Worm (Caenorhabditis elegans): Measurements from ENCODE around the gene tps-1.

tps-1 gene

DNA sequence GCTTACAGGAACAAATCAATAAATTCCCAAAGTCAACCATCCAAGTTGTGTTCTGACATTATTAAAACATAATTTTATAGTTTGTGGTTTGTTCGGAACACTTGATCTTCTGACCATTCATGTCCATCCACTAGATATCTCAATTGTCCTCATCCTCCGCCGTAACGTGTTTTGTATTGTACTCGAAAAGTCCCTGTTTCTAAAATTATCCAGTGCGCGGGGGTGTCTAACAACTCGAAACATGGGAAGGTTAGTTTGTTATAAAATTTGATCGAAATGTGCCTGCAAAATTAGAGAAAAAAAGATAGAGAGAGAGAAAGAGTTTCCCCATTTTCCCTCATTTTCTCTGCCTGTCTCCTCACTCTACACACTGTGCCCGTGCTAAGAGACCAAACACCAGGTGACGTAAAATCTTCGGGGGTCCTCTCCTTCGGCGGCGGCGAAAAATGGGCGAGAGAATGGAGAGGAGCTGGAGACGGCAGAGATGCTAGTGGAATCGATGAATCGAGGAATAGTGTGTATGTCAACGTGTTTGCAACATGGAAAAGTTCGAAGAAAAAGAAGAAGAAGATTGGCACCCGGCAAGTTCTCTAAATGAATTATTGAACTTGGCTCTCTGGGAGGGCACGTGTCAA lies 31.3 kb upstream of the tps-1 start (continued):
- TF ChIP-seq Y22D7AL.16 (tag; optimal IDR thresholded peaks at IDR 0.05) (no peak), ceh-2 (tag; optimal IDR thresholded peaks at IDR 0.05) (no peak), ceh-34 (tag; optimal IDR thresholded peaks at IDR 0.05) (peak; percentile 57), tbx-7 (tag; optimal IDR thresholded peaks at IDR 0.05) (no peak), pros-1 (tag; optimal IDR thresholded peaks at IDR 0.05) (peak; percentile 27), odd-2 (tag; optimal IDR thresholded peaks at IDR 0.05) (no peak), pag-3 (tag; optimal IDR thresholded peaks at IDR 0.05; ENCODE audit: borderline replicate concordance) (peak; percentile 12), ref-2 (tag; optimal IDR thresholded peaks at IDR 0.05) (peak; percentile 62), ets-4 (tag; optimal IDR thresholded peaks at IDR 0.05) (peak; percentile 41), ceh-31 (tag; optimal IDR thresholded peaks at IDR 0.05) (peak; percentile 83), nfya-1 (tag; optimal IDR thresholded peaks at IDR 0.05) (peak; percentile 79), npax-4 (tag; optimal IDR thresholded peaks at IDR 0.05) (no peak), C08G9.2 (tag; optimal IDR thresholded peaks at IDR 0.05) (peak; percentile 15), lim-6 (tag; optimal IDR thresholded peaks at IDR 0.05) (no peak), ztf-16 (tag; optimal IDR thresholded peaks at IDR 0.05) (no peak), pat-9 (tag; optimal IDR thresholded peaks at IDR 0.05) (no peak), ceh-24 (tag; optimal IDR thresholded peaks at IDR 0.05) (no peak), pha-2 (tag; optimal IDR thresholded peaks at IDR 0.05) (peak; percentile 20), ceh-48 (tag; optimal IDR thresholded peaks at IDR 0.05) (peak; percentile 33), pax-1 (tag; optimal IDR thresholded peaks at IDR 0.05) (no peak), rnt-1 (tag; optimal IDR thresholded peaks at IDR 0.05) (peak; percentile 88), che-1 (tag; optimal IDR thresholded peaks at IDR 0.05) (no peak), elt-4 (tag; optimal IDR thresholded peaks at IDR 0.05) (no peak), gmeb-2 (tag; optimal IDR thresholded peaks at IDR 0.05) (no peak), C38D4.7 (GFP tag; optimal IDR thresholded peaks at IDR 0.05) (no peak), fax-1 (tag; optimal IDR thresholded peaks at IDR 0.05) (no peak)

DNA sequence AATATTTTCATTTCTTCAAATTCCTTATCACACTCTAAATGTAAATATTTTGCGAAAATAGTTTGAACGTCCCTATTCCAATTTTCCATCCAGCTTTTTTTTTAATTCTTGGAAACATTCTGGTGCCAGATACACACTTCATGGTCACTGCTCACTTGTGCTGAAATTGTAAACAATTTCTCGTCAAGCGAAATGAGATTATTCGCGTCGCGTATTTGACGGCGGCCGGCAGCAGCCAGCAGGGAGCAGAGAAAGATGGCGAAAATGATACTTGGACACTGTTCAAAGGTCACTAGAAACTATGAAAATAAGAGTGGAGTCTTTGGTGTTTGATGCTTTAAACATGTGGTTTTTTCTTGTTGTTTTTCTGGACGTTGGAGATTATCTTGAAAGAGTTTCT lies 30.1 kb upstream of the tps-1 start:
- TF ChIP-seq syd-9 (tag; optimal IDR thresholded peaks at IDR 0.05) (no peak), dve-1 (tag; optimal IDR thresholded peaks at IDR 0.05) (no peak), pqm-1 (tag; optimal IDR thresholded peaks at IDR 0.05) (no peak), ttx-3 (tag; optimal IDR thresholded peaks at IDR 0.05) (no peak), hlh-13 (GFP tag; optimal IDR thresholded peaks at IDR 0.05) (no peak), unc-42 (tag; optimal IDR thresholded peaks at IDR 0.05) (peak; percentile 34), odd-2 (tag; optimal IDR thresholded peaks at IDR 0.05) (no peak), ref-2 (tag; optimal IDR thresholded peaks at IDR 0.05) (no peak)

DNA sequence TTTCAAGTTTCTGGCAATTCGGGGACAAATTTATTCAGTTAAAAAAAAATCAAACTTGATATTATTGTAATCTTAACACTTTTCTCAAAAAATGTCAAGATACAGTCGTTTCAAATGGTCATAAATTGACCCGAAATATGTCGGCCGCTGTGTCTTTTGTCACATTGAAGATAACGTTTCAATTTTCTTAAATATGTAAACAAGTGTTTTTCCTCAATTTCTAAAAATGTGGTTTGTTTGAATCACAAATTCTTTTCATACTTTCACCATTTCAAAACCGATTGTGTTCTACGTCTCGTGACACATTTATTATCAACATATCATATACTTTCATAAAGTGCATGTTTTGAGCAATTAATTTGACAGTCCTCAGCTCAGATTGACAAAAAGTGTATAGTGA lies 27.9 kb upstream of the tps-1 start:
- TF ChIP-seq ceh-6 (GFP tag; optimal IDR thresholded peaks at IDR 0.05) (no peak), unc-3 (GFP tag; conservative IDR thresholded peaks at IDR 0.05) (no peak), unc-3 (tag; optimal IDR thresholded peaks at IDR 0.05) (no peak), pros-1 (tag; optimal IDR thresholded peaks at IDR 0.05) (no peak), F13H6.1 (tag; optimal IDR thresholded peaks at IDR 0.05) (no peak)

DNA sequence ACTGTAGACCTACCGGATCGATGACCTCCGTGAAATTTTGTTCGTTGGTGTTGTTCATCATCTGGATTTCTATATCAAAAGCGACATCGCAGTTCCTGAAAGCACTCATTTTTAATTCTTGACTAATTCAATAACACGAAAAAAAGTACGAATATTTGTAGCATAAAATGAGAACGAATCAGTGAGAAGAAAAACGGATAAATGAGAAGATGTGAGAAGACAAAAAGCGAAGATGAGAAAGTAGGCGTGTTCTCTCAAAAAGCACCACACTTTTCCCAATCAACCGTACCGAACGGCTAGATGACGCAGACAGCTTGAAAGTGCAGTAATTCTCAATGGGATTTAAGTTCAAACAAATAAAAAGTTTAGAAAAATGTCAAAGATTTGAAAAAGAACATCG lies 12.4 kb upstream of the tps-1 start, which contains the start of gene npr-24:
npr-24 (minus strand) TSS at position 101 of the 400 bp plus-strand sequence.
- no peak for TF ChIP-seq gmeb-2 (tag; optimal IDR thresholded peaks at IDR 0.05)
- no peak for TF ChIP-seq lim-6 (tag; optimal IDR thresholded peaks at IDR 0.05)
- TF ChIP-seq K09A11.1 (tag; optimal IDR thresholded peaks at IDR 0.05; ENCODE audit: insufficient read depth), result no peak
- no peak for TF ChIP-seq pax-1 (tag; optimal IDR thresholded peaks at IDR 0.05)
- no peak for TF ChIP-seq hlh-30 (tag; optimal IDR thresholded peaks at IDR 0.05; ENCODE audit: insufficient read depth)
- TF ChIP-seq ceh-2 (tag; optimal IDR thresholded peaks at IDR 0.05), result no peak
- TF ChIP-seq F13H6.1 (tag; optimal IDR thresholded peaks at IDR 0.05), result no peak

Data from whole organism, late embryonic.